Fruit fly (Drosophila melanogaster) whole organism: ENCODE measurements around the gene dre4.

Experiments used
- CG8478 ChIP-seq: fragments of >200 bp; optimal IDR thresholded peaks from 2 replicates; lab custom pipeline; 2018; ENCODE audit warnings: inconsistent platforms
- Dll ChIP-seq: fragments of >200 bp; optimal IDR thresholded peaks from 2 replicates; lab custom pipeline; 2017
- EcR ChIP-seq, 2 experiments: fragments of >200 bp; optimal IDR thresholded peaks; 2 replicates each; lab custom pipeline; 2017; ENCODE audit warnings: missing biosample characterization in 2 of 2, missing genetic modification characterization in 2 of 2, missing genetic modification reagents in 2 of 2
- pan ChIP-seq: fragments of >200 bp; optimal IDR thresholded peaks from 2 replicates; lab custom pipeline; 2017
- psq ChIP-seq: fragments of >200 bp; optimal IDR thresholded peaks from 2 replicates; lab custom pipeline; 2017
- usp ChIP-seq: fragments of >200 bp; optimal IDR thresholded peaks from 2 replicates; lab custom pipeline; 2017; ENCODE audit warnings: missing biosample characterization, missing genetic modification characterization, mixed read lengths

dre4 gene

DNA sequence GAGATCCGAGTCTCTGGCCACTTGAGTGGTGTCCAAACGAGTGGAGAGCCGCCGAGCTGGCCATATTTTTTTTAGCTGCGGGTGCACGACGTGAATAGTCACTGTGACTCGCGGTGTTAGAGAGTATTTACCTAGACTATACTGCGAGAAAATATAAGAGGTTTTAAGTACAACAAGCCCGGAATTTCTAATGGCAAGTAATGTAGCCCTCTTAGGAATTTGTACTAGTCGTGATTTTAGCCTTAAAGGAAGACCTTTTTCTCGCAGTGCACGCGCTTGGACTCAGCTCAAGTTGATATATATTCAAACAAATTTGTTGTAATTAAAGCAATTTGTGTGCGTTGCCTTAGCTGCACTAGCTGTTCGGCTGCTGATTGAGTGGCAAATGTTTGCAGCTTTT is 31.5 kb downstream of the dre4 start:
- no peak for TF ChIP-seq CG8478 (lab: Kevin White, UChicago)
- TF ChIP-seq Dll (lab: Kevin White, UChicago) = no peak
- TF ChIP-seq usp (GFP tag; lab: Kevin White, UChicago) = no peak
- TF ChIP-seq EcR (GFP tag; optimal IDR thresholded peaks at IDR 0.05; lab: Kevin White, UChicago) = no peak
- no peak for TF ChIP-seq psq (lab: Kevin White, UChicago)
- no peak for TF ChIP-seq pan (lab: Kevin White, UChicago)

DNA sequence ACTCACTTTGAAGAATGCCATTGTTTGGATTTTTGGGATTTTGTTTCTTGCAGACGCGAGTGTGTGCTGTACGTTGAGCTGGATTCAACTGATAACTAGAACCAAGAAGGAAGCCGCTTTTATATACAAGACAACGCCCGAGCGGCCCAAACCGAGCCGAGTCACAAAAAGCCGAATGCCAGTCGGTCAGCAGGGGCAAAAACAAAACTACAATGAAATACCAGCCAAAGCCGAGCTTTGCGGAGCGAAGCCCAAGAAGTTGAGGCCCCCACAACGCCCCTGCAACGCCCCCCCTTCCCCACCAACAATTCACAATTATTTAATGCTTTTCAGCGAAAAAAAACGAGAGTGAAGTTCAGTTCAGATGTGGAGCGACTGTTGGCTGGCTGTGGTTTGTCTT is 34.1 kb downstream of the dre4 start, which contains the start of gene Cpr62Bc:
Gene Cpr62Bc (minus strand): TSS at position 101 of the 400 bp plus-strand sequence.
- TF ChIP-seq EcR (GFP tag; optimal IDR thresholded peaks at IDR 0.05; lab: Kevin White, UChicago) (no peak), psq (lab: Kevin White, UChicago) (no peak), pan (lab: Kevin White, UChicago) (no peak), Dll (lab: Kevin White, UChicago) (no peak), CG8478 (lab: Kevin White, UChicago) (no peak), usp (GFP tag; lab: Kevin White, UChicago) (no peak)

DNA sequence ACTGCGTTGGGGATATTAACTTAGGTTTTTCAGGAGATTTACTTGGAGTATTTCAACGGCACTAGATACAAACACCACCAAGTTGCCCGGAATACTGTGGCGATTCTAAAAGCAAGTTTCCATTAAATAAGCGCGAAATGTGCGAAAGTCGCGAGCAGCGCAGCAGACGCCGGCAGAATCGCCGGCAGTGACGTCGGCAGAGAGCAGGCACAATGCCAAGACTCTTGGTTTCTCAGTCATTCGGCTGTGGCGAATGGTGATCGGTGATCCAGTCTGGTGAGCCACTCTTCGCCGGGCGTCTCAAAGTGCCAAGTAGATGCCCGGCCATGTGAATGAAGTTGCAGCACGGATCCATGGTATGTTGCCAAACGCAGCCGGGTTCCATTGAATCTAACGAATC is 41.0 kb downstream of the dre4 start, which contains the start of gene Cpr62Bb:
Gene Cpr62Bb (minus strand): TSS at position 101 of the 400 bp plus-strand sequence.
- TF ChIP-seq psq (lab: Kevin White, UChicago) (no peak), Dll (lab: Kevin White, UChicago) (no peak), CG8478 (lab: Kevin White, UChicago) (no peak), EcR (GFP tag; optimal IDR thresholded peaks at IDR 0.05; lab: Kevin White, UChicago) (no peak), usp (GFP tag; lab: Kevin White, UChicago) (no peak), pan (lab: Kevin White, UChicago) (no peak)

DNA sequence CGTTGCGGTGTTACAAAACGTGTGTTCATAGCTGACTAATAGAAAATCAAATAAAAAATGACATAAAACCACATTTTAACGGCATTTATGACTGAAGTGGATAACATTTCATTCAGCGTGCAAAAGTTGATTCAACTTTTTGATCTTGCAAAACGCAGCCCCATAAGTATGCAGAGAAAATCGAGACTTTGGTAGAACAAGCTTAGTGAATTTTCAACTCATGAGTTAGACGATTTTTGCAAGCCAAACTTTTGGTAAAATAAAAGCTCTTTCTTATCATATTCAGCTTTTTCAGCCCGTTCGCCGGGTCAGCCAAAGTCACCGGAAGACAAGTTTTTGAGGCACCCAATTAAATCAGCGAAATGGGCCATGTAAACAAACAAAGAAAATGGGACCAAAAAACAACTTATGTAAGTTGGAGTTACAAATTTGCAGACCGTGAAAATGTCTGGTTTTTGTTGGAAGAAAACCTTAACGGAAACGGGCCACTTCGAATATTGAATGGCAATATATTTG is 44.3 kb downstream of the dre4 start, which contains the start of gene Cpr62Ba:
Gene Cpr62Ba (minus strand): TSS at position 31 of the 516 bp plus-strand sequence.
- TF ChIP-seq CG8478 (lab: Kevin White, UChicago) = no peak
- TF ChIP-seq EcR (GFP tag; optimal IDR thresholded peaks at IDR 0.05; lab: Kevin White, UChicago) = peak in 1 of 2 experiments; percentile 33

- TF ChIP-seq CG8478 (lab: Kevin White, UChicago) = no peak
- peak; percentile 65 for TF ChIP-seq pan (lab: Kevin White, UChicago)
Measured at dm6 chr3L:1829539-1829938, 46.6 kb downstream of the dre4 start.

DNA sequence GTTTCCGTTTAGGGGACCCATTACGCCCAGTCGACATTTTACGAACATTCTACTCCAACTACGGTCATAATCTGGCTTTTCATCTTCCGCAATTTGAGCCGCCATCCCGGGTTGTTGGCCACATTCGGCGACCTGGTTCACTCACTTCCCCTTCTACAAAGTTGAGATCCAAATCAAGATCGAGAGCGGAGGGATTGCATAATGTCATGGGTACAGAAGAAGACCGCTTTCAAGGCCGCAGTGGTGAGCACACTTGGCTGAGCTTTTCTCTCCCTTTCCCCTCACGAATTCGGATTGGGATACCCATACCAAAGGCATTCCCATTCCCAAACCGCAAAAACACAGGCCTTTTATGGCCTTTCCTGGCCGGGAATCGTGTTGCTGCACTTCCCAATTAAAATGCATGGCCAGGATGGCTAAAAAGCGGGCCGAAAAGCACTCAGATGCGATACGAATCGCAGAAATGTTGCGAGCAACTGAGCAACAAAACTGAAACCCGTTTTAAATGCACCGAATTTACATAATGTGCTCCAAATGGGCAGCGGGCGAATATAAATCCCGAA is 48.2 kb downstream of the dre4 start:
- TF ChIP-seq psq (lab: Kevin White, UChicago) (no peak), Dll (lab: Kevin White, UChicago) (no peak), usp (GFP tag; lab: Kevin White, UChicago) (no peak), pan (lab: Kevin White, UChicago) (no peak), EcR (GFP tag; optimal IDR thresholded peaks at IDR 0.05; lab: Kevin White, UChicago) (no peak), CG8478 (lab: Kevin White, UChicago) (no peak)

- TF ChIP-seq CG8478 (lab: Kevin White, UChicago) (no peak), Dll (lab: Kevin White, UChicago) (no peak), psq (lab: Kevin White, UChicago) (no peak), usp (GFP tag; lab: Kevin White, UChicago) (no peak), EcR (GFP tag; optimal IDR thresholded peaks at IDR 0.05; lab: Kevin White, UChicago) (no peak), pan (lab: Kevin White, UChicago) (no peak)
Measured at dm6 chr3L:1822365-1822764, 53.7 kb downstream of the dre4 start.
